Fruit fly (Drosophila melanogaster): ENCODE results near the gene nolo.

The nolo gene

DNA sequence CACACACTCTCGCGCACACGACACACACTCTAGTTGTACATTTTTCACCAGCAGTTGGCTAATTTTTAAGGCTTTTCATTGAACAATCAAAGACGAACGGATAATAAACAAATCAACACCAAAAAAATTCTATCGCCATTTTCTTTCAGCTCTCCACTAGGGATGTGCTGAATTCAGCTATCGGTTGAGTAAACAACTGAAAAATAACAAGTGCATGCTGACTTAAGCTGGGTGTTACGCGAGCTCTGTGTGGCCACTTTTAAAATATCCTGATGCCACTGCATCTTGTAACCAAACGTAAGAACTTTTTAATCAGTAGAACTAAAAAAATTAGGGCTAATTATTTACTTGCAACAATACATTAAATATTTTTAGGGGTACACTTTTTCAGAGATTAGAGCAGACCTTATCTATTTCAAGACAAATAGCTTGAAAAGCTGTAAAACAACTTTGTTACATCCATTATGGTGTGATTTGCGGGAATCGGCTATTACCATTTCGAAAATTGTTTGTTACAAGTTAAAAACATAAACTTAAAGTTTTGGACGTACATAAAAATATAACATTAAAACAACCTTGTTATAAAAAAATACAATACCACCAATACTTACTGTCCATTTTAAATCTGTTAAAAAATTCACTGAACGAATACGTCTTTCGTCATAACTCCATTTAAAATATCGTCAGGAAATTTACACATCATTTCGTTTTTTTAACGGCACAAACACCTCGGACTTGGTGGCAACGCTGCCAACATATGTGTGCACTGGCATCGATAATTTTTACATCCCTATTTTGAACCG, 73.6 kb downstream of the nolo start, which contains the start of the genes step and CG1416:
TSS of gene step (minus strand) at position 203 of the 803 bp plus-strand sequence.
TSS of gene CG1416 (plus strand) at position 747 of the 803 bp plus-strand sequence.
- no peak for TF ChIP-seq noc (tag; optimal IDR thresholded peaks at IDR 0.05)

DNA sequence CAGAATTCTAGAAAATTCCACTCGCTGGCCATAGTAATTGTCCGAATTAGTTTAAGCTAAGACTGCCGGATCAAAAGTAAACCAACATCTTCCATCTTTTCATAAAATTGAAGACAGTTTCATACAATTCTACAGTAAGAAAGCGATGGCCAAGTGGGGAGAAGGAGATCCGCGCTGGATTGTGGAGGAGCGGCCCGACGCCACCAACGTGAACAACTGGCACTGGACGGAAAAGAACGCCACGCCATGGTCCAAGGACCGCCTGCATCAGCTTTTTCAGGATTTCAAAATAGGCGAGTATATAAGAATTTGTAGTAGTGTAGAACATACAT, 74.1 kb downstream of the nolo start:
- no peak for TF ChIP-seq noc (tag; optimal IDR thresholded peaks at IDR 0.05)

DNA sequence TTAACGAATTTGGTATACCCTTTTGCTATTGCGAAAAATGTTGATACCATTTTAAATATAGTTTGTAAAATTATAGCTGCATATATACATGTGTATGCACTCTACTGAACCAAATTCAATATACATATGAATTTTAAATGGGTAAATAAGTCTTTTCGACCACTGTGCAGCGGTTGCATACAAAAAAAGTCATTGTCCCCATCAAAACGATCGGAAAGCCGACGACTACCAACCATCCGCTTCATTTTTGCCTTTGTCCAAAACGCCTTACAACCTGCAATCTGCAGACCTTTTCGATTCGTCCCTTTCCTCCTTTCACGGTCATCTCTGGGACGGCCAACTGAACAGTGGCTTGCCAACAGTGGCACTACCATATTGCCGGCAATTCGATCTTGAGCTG, 81.0 kb downstream of the nolo start:
- TF ChIP-seq noc (tag; optimal IDR thresholded peaks at IDR 0.05) = no peak

- TF ChIP-seq noc (tag; optimal IDR thresholded peaks at IDR 0.05) = no peak
These were observed 85.6 kb downstream of the nolo start for dm6 chr2L:21769461-21769860.

All from whole organism, larva.